Worm (Caenorhabditis elegans): Measurements from ENCODE around the gene fbxa-63.
"Not testable (repeated sequence)": the region's sequence is repeated elsewhere in the genome, so short reads cannot be mapped to it uniquely, and the experiment has no call there.

- not testable (repeated sequence) for TF ChIP-seq fkh-10 (GFP tag; optimal IDR thresholded peaks at IDR 0.05); madf-2 (tag; optimal IDR thresholded peaks at IDR 0.05); nfya-1 (tag; optimal IDR thresholded peaks at IDR 0.05); pha-4 (tag; optimal IDR thresholded peaks at IDR 0.05); ceh-9 (tag; optimal IDR thresholded peaks at IDR 0.05); nhr-11 (tag; optimal IDR thresholded peaks at IDR 0.05); che-1 (tag; optimal IDR thresholded peaks at IDR 0.05); ama-1 (optimal IDR thresholded peaks at IDR 0.05); hlh-30 (tag; optimal IDR thresholded peaks at IDR 0.05; ENCODE audit: insufficient read depth); dve-1 (tag; optimal IDR thresholded peaks at IDR 0.05); mec-3 (tag; optimal IDR thresholded peaks at IDR 0.05; ENCODE audit: borderline replicate concordance); pag-3 (tag; optimal IDR thresholded peaks at IDR 0.05; ENCODE audit: borderline replicate concordance); ceh-31 (tag; optimal IDR thresholded peaks at IDR 0.05)
Observed at ce11 chrIII:1256519-1256918, 13.2 kb downstream of the fbxa-63 start, which contains the start of gene fbxa-208.
